Fruit fly (Drosophila melanogaster) whole organism, embryonic: Measurements from ENCODE around the gene CG11999.

Source experiments
- B-H1 ChIP-seq: fragments of 200-800 bp; sonication (Bioruptor generic); IDR thresholded peaks from 3 replicates; pipeline ENCODE4 v1.3.6; 2022; ENCODE audit warnings: missing biosample characterization, missing genetic modification characterization
- CG10543 ChIP-seq: fragments of 200-800 bp; sonication (Bioruptor generic); optimal IDR thresholded peaks from 3 replicates; lab custom pipeline; 2017; ENCODE audit warnings: missing biosample characterization, mild to moderate bottlenecking, missing genetic modification characterization, moderate library complexity
- CG11247 ChIP-seq: fragments of 200-800 bp; sonication (Bioruptor generic); IDR thresholded peaks from 2 replicates; pipeline ENCODE4 v1.3.6; 2022; ENCODE audit warnings: missing biosample characterization, missing genetic modification characterization
- CG13287 ChIP-seq: fragments of 200-800 bp; sonication (Bioruptor generic); IDR thresholded peaks from 2 replicates; pipeline ENCODE4 v1.3.6; 2022; ENCODE audit warnings: missing biosample characterization, missing genetic modification characterization; ENCODE audit not compliant: partially characterized antibody
- CG14667 ChIP-seq: fragments of 200-800 bp; sonication (Bioruptor generic); IDR thresholded peaks from 2 replicates; pipeline ENCODE4 v1.3.6; 2022; ENCODE audit warnings: missing biosample characterization, missing genetic modification characterization
- CG17912 ChIP-seq: fragments of 200-800 bp; sonication (Bioruptor generic); optimal IDR thresholded peaks from 2 replicates; lab custom pipeline; 2018; ENCODE audit warnings: missing biosample characterization, mild to moderate bottlenecking, missing genetic modification characterization
- CG18619 ChIP-seq: fragments of 200-800 bp; sonication (Bioruptor generic); optimal IDR thresholded peaks from 3 replicates; lab custom pipeline; 2017; ENCODE audit warnings: missing biosample characterization, mild to moderate bottlenecking, missing genetic modification characterization
- CG2199 ChIP-seq: fragments of 200-800 bp; sonication (Bioruptor generic); IDR thresholded peaks from 3 replicates; pipeline ENCODE4 v1.3.6; 2022; ENCODE audit warnings: missing biosample characterization, missing genetic modification characterization
- CG2202 ChIP-seq: fragments of 200-800 bp; sonication (Bioruptor generic); optimal IDR thresholded peaks from 2 replicates; lab custom pipeline; 2018; ENCODE audit warnings: missing biosample characterization, mild to moderate bottlenecking, missing genetic modification characterization
- CG3281 ChIP-seq: fragments of 200-800 bp; sonication (Bioruptor generic); optimal IDR thresholded peaks from 3 replicates; lab custom pipeline; 2017; ENCODE audit warnings: missing biosample characterization, mild to moderate bottlenecking, missing genetic modification characterization
- CG5953 ChIP-seq: fragments of 200-800 bp; sonication (Bioruptor generic); IDR thresholded peaks from 2 replicates; pipeline ENCODE4 v1.3.6; 2022; ENCODE audit warnings: missing biosample characterization, missing genetic modification characterization
- CG8281 ChIP-seq: fragments of 200-800 bp; sonication (Bioruptor generic); optimal IDR thresholded peaks from 2 replicates; lab custom pipeline; 2018; ENCODE audit warnings: missing biosample characterization, mild to moderate bottlenecking, missing genetic modification characterization, moderate library complexity
- CG9932 ChIP-seq: fragments of 200-800 bp; sonication (Bioruptor generic); IDR thresholded peaks from 2 replicates; pipeline ENCODE4 v1.3.6; 2022; ENCODE audit warnings: missing biosample characterization, missing genetic modification characterization
- Camta ChIP-seq: fragments of 200-800 bp; sonication (Bioruptor generic); optimal IDR thresholded peaks from 2 replicates; lab custom pipeline; 2016; ENCODE audit warnings: missing biosample characterization, missing genetic modification characterization
- E2f1 ChIP-seq: fragments of 200-800 bp; sonication (Bioruptor generic); IDR thresholded peaks from 2 replicates; pipeline ENCODE4 v1.3.6; 2022; ENCODE audit warnings: missing biosample characterization, missing genetic modification characterization
- Ets65A ChIP-seq: fragments of 200-800 bp; sonication (Bioruptor generic); peaks from one replicate; lab custom pipeline; 2016; ENCODE audit warnings: missing biosample characterization, missing genetic modification characterization
- Ets97D ChIP-seq: fragments of 200-800 bp; sonication (Bioruptor generic); optimal IDR thresholded peaks from 3 replicates; lab custom pipeline; 2016; ENCODE audit warnings: missing biosample characterization, missing genetic modification characterization
- Gsc ChIP-seq: fragments of 200-800 bp; sonication (Bioruptor generic); IDR thresholded peaks from 2 replicates; pipeline ENCODE4 v1.3.6; 2022; ENCODE audit warnings: missing biosample characterization, missing genetic modification characterization
- Hr3 ChIP-seq: fragments of 200-800 bp; sonication (Bioruptor generic); optimal IDR thresholded peaks from 3 replicates; lab custom pipeline; 2016; ENCODE audit warnings: missing biosample characterization, missing genetic modification characterization
- Jarid2 ChIP-seq: fragments of 200-800 bp; sonication (Bioruptor generic); optimal IDR thresholded peaks from 3 replicates; lab custom pipeline; 2017; ENCODE audit warnings: mild to moderate bottlenecking, missing biosample characterization, missing genetic modification reagents, missing genetic modification characterization
- Lhr ChIP-seq: fragments of 200-800 bp; sonication (Bioruptor generic); optimal IDR thresholded peaks from 3 replicates; lab custom pipeline; 2017; ENCODE audit warnings: mild to moderate bottlenecking, missing biosample characterization, missing genetic modification reagents, missing genetic modification characterization
- Mrtf ChIP-seq: fragments of 200-800 bp; sonication (Bioruptor generic); IDR thresholded peaks from 3 replicates; pipeline ENCODE4 v1.3.6; 2022; ENCODE audit warnings: missing biosample characterization, missing genetic modification characterization
- NC2β ChIP-seq: fragments of 200-800 bp; sonication (Bioruptor generic); optimal IDR thresholded peaks from 2 replicates; lab custom pipeline; 2016; ENCODE audit warnings: missing biosample characterization, missing genetic modification characterization
- Nf-YB ChIP-seq: fragments of 200-800 bp; sonication (Bioruptor generic); optimal IDR thresholded peaks from 3 replicates; lab custom pipeline; 2019; ENCODE audit warnings: missing biosample characterization, mild to moderate bottlenecking, missing genetic modification characterization, moderate library complexity
- Oaz ChIP-seq: fragments of 200-800 bp; sonication (Bioruptor generic); IDR thresholded peaks from 2 replicates; pipeline ENCODE4 v1.3.6; 2022; ENCODE audit warnings: missing biosample characterization, missing genetic modification characterization
- Oli ChIP-seq: fragments of 200-800 bp; sonication (Bioruptor generic); optimal IDR thresholded peaks from 2 replicates; lab custom pipeline; 2018; ENCODE audit warnings: missing biosample characterization, mild to moderate bottlenecking, missing genetic modification characterization, moderate library complexity
- Ptx1 ChIP-seq: fragments of 200-800 bp; sonication (Bioruptor generic); IDR thresholded peaks from 2 replicates; pipeline ENCODE4 v1.3.6; 2022; ENCODE audit warnings: missing biosample characterization, missing genetic modification characterization
- Rfx ChIP-seq: fragments of 200-800 bp; sonication (Bioruptor generic); IDR thresholded peaks from 2 replicates; pipeline ENCODE4 v1.3.6; 2022; ENCODE audit warnings: missing biosample characterization, missing genetic modification characterization
- Sin3A ChIP-seq: fragments of >200 bp; optimal IDR thresholded peaks from 2 replicates; lab custom pipeline; 2018
- Stat92E ChIP-seq, 3 experiments: fragments of >200 bp in 2 of 3; fragments of 200-800 bp in 1 of 3; sonication (Bioruptor generic) in 1 of 3; optimal IDR thresholded peaks; 2 replicates each; lab custom pipeline; 2017 to 2019; ENCODE audit warnings: missing biosample characterization in 3 of 3, missing genetic modification characterization in 3 of 3, mild to moderate bottlenecking in 1 of 3, moderate library complexity in 1 of 3
- Taf1 ChIP-seq: fragments of 200-800 bp; sonication (Bioruptor generic); IDR thresholded peaks from 2 replicates; pipeline ENCODE4 v1.3.6; 2022; ENCODE audit warnings: missing biosample characterization, missing genetic modification characterization
- Tbp ChIP-seq: fragments of >200 bp; optimal IDR thresholded peaks from 2 replicates; lab custom pipeline; 2018; ENCODE audit warnings: missing biosample characterization, missing genetic modification characterization
- ato ChIP-seq: fragments of 200-800 bp; sonication (Bioruptor generic); IDR thresholded peaks from 2 replicates; pipeline ENCODE4 v1.3.6; 2022; ENCODE audit warnings: missing biosample characterization, missing genetic modification characterization; ENCODE audit not compliant: partially characterized antibody
- bab2 ChIP-seq: fragments of 200-800 bp; sonication (Bioruptor generic); optimal IDR thresholded peaks from 2 replicates; lab custom pipeline; 2016; ENCODE audit warnings: missing biosample characterization, missing genetic modification characterization
- cas ChIP-seq: fragments of 200-800 bp; sonication (Bioruptor generic); IDR thresholded peaks from 2 replicates; pipeline ENCODE4 v1.3.6; 2022; ENCODE audit warnings: missing biosample characterization, missing genetic modification characterization
- chinmo ChIP-seq: fragments of 200-800 bp; sonication (Bioruptor generic); IDR thresholded peaks from 4 replicates; pipeline ENCODE4 v1.3.6; 2022; ENCODE audit warnings: missing biosample characterization, missing genetic modification characterization; ENCODE audit not compliant: partially characterized antibody
- fu2 ChIP-seq: fragments of 200-800 bp; sonication (Bioruptor generic); optimal IDR thresholded peaks from 2 replicates; lab custom pipeline; 2016; ENCODE audit warnings: missing biosample characterization, missing genetic modification characterization
- gsb ChIP-seq: fragments of 200-800 bp; sonication (Bioruptor generic); IDR thresholded peaks from 2 replicates; pipeline ENCODE4 v1.3.6; 2022; ENCODE audit warnings: missing biosample characterization, missing genetic modification characterization
- lola ChIP-seq, 3 experiments: fragments of >200 bp in 2 of 3; fragments of 200-800 bp in 1 of 3; sonication (Bioruptor generic) in 1 of 3; optimal IDR thresholded peaks; 2 replicates each; lab custom pipeline; 2017 to 2019; ENCODE audit warnings: missing biosample characterization in 3 of 3, missing genetic modification characterization in 3 of 3, mild to moderate bottlenecking in 1 of 3, moderate library complexity in 1 of 3
- mld ChIP-seq: fragments of 200-800 bp; sonication (Bioruptor generic); IDR thresholded peaks from 3 replicates; pipeline ENCODE4 v1.3.6; 2022; ENCODE audit warnings: missing biosample characterization, missing genetic modification characterization; ENCODE audit not compliant: partially characterized antibody
- pho ChIP-seq: fragments of 200-800 bp; sonication (Bioruptor generic); optimal IDR thresholded peaks from 2 replicates; lab custom pipeline; 2016; ENCODE audit warnings: missing biosample characterization, missing genetic modification characterization
- prd ChIP-seq, 3 experiments: fragments of >200 bp in 2 of 3; fragments of 200-800 bp in 1 of 3; sonication (Bioruptor generic) in 1 of 3; optimal IDR thresholded peaks in 2 of 3; IDR thresholded peaks in 1 of 3; 2 replicates in 2 of 3; 3 replicates in 1 of 3; pipeline versions ENCODE4 v1.3.6 to Lab custom; 2017 to 2022; ENCODE audit warnings: missing biosample characterization in 1 of 3, missing genetic modification characterization in 1 of 3
- pros ChIP-seq: fragments of 200-800 bp; sonication (Bioruptor generic); optimal IDR thresholded peaks from 3 replicates; lab custom pipeline; 2019; ENCODE audit warnings: missing biosample characterization, mild to moderate bottlenecking, missing genetic modification characterization, moderate library complexity
- salm ChIP-seq: fragments of 200-800 bp; sonication (Bioruptor generic); optimal IDR thresholded peaks from 2 replicates; lab custom pipeline; 2018; ENCODE audit warnings: missing biosample characterization, mild to moderate bottlenecking, missing genetic modification characterization
- sc ChIP-seq, 3 experiments: fragments of >200 bp in 2 of 3; fragments of 200-800 bp in 1 of 3; sonication (Bioruptor generic) in 1 of 3; optimal IDR thresholded peaks; 2 replicates in 2 of 3; 3 replicates in 1 of 3; lab custom pipeline; 2017; ENCODE audit warnings: mild to moderate bottlenecking in 1 of 3, missing biosample characterization in 1 of 3, missing genetic modification characterization in 1 of 3, missing genetic modification reagents in 1 of 3
- sima ChIP-seq: fragments of 200-800 bp; sonication (Bioruptor generic); optimal IDR thresholded peaks from 2 replicates; lab custom pipeline; 2016; ENCODE audit warnings: missing biosample characterization, missing genetic modification characterization
- slp2 ChIP-seq: fragments of 200-800 bp; sonication (Bioruptor generic); optimal IDR thresholded peaks from 2 replicates; lab custom pipeline; 2016; ENCODE audit warnings: missing biosample characterization, missing genetic modification characterization
- sob ChIP-seq: fragments of 200-800 bp; sonication (Bioruptor generic); IDR thresholded peaks from 2 replicates; pipeline ENCODE4 v1.3.6; 2022; ENCODE audit warnings: missing biosample characterization, missing genetic modification characterization
- tio ChIP-seq: fragments of 200-800 bp; sonication (Bioruptor generic); optimal IDR thresholded peaks from 2 replicates; lab custom pipeline; 2017; ENCODE audit warnings: missing biosample characterization, missing genetic modification characterization, inconsistent platforms
- vnd ChIP-seq: fragments of 200-800 bp; sonication (Bioruptor generic); IDR thresholded peaks from 3 replicates; pipeline ENCODE4 v1.3.6; 2022; ENCODE audit warnings: missing biosample characterization, missing genetic modification characterization; ENCODE audit not compliant: partially characterized antibody
- vvl ChIP-seq: fragments of 200-800 bp; sonication (Bioruptor generic); IDR thresholded peaks from 2 replicates; pipeline ENCODE4 v1.3.6; 2022; ENCODE audit warnings: missing biosample characterization, missing genetic modification characterization

The CG11999 gene

dm6 chr3R:5392621-5393020, 38.1 kb upstream of the CG11999 start, which contains the start of gene kkv (continued):
- no peak for TF ChIP-seq gsb (GFP tag; lab: Robert Waterston, UW)
- TF ChIP-seq chinmo (GFP tag; lab: Robert Waterston, UW) = peak; percentile 92
- TF ChIP-seq sob (GFP tag; lab: Robert Waterston, UW) = peak; percentile 25; the same call in 1 of the 2 replicates
- TF ChIP-seq fu2 = no peak
- no peak for TF ChIP-seq Tbp (GFP tag; lab: Kevin White, UChicago)
- TF ChIP-seq NC2β = no peak
- no peak for TF ChIP-seq vnd
- TF ChIP-seq bab2 (GFP tag; lab: Kevin White, UChicago) = no peak
- no peak for TF ChIP-seq sc (optimal IDR thresholded peaks at IDR 0.05; lab: Kevin White, UChicago)
- TF ChIP-seq sc (GFP tag; optimal IDR thresholded peaks at IDR 0.05; lab: Kevin White, UChicago) = no peak
- no peak for TF ChIP-seq CG5953
- TF ChIP-seq sima (GFP tag; lab: Kevin White, UChicago) = no peak
- no peak for TF ChIP-seq Mrtf (GFP tag; lab: Robert Waterston, UW)
- no peak for TF ChIP-seq lola (GFP tag; optimal IDR thresholded peaks at IDR 0.05; lab: Kevin White, UChicago)
- no peak for TF ChIP-seq CG10543 (GFP tag; lab: Kevin White, UChicago)
- no peak for TF ChIP-seq CG18619
- peak; percentile 95 for TF ChIP-seq pros (GFP tag; lab: Kevin White, UChicago)
- TF ChIP-seq mld = 0 out of 3 replicates have a peak, but pooled peaks have one; percentile 41
- TF ChIP-seq tio (GFP tag; lab: Kevin White, UChicago) = no peak
- TF ChIP-seq CG11247 (GFP tag; lab: Robert Waterston, UW) = peak; percentile 85
- no peak for TF ChIP-seq E2f1
- TF ChIP-seq CG3281 (GFP tag; lab: Kevin White, UChicago) = no peak
- no peak for TF ChIP-seq Ptx1 (GFP tag; lab: Robert Waterston, UW)
- TF ChIP-seq CG8281 (tag; lab: Kevin White, UChicago) = no peak
- no peak for TF ChIP-seq B-H1 (GFP tag; lab: Robert Waterston, UW)
- TF ChIP-seq CG9932 = no peak
- no peak for TF ChIP-seq Oli (tag; lab: Kevin White, UChicago)
- TF ChIP-seq Nf-YB (GFP tag; lab: Kevin White, UChicago) = no peak
- peak; percentile 18; the same call in 1 of the 2 replicates for TF ChIP-seq CG13287 (GFP tag; lab: Robert Waterston, UW)
- no peak for TF ChIP-seq pho (GFP tag; lab: Kevin White, UChicago)
- no peak for TF ChIP-seq Hr3 (GFP tag; lab: Kevin White, UChicago)
- no peak for TF ChIP-seq Lhr (GFP tag; lab: Kevin White, UChicago)
- TF ChIP-seq prd (optimal IDR thresholded peaks at IDR 0.05; lab: Kevin White, UChicago) = no peak
- no peak for TF ChIP-seq prd (GFP tag; IDR thresholded peaks at IDR 0.05; lab: Robert Waterston, UW)
- TF ChIP-seq slp2 (GFP tag; lab: Kevin White, UChicago) = no peak
- TF ChIP-seq CG2202 (tag; lab: Kevin White, UChicago) = no peak
- no peak for TF ChIP-seq Rfx
- TF ChIP-seq Ets65A (GFP tag; lab: Kevin White, UChicago) = peak; percentile 17
- TF ChIP-seq Taf1 (GFP tag; lab: Robert Waterston, UW) = no peak
- TF ChIP-seq cas = no peak
- TF ChIP-seq Camta (GFP tag; lab: Kevin White, UChicago) = no peak
- TF ChIP-seq CG17912 (GFP tag; lab: Kevin White, UChicago) = no peak
- TF ChIP-seq CG14667 (GFP tag; lab: Robert Waterston, UW) = no peak
- TF ChIP-seq Stat92E (GFP tag; optimal IDR thresholded peaks at IDR 0.05; lab: Kevin White, UChicago) = no peak
- no peak for TF ChIP-seq Ets97D
- TF ChIP-seq Oaz (GFP tag; lab: Robert Waterston, UW) = no peak
- TF ChIP-seq Jarid2 (GFP tag; lab: Kevin White, UChicago) = peak; percentile 56
- TF ChIP-seq Sin3A = no peak
- TF ChIP-seq Gsc (GFP tag; lab: Robert Waterston, UW) = no peak
- TF ChIP-seq CG2199 (GFP tag; lab: Robert Waterston, UW) = 0 out of 3 replicates have a peak, but pooled peaks have one; percentile 28
- peak; percentile 31; the same call in 1 of the 2 replicates for TF ChIP-seq vvl (GFP tag; lab: Robert Waterston, UW)
- TF ChIP-seq ato (GFP tag; lab: Robert Waterston, UW) = 0 out of 2 replicates have a peak, but pooled peaks have one; percentile 13
- TF ChIP-seq salm = no peak
